Worm (Caenorhabditis elegans): ENCODE results near the gene gex-5.

ce11 chrIII:4740820-4741219, 41.0 kb downstream of the gex-5 start:
- TF ChIP-seq him-1 (tag; optimal IDR thresholded peaks at IDR 0.05): no peak
- peak; percentile 8 for TF ChIP-seq W03F9.2 (tag; optimal IDR thresholded peaks at IDR 0.05)

All from whole organism, L4/young adult.